Worm (Caenorhabditis elegans): ENCODE measurements around the gene Y57G11C.33.

Y57G11C.33 gene

ce11 chrIV:14661370-14661769 is 4.5 kb downstream of the Y57G11C.33 start:
- peak; percentile 2 for TF ChIP-seq unc-42 (tag; optimal IDR thresholded peaks at IDR 0.05)
- no peak for TF ChIP-seq hlh-15 (tag; optimal IDR thresholded peaks at IDR 0.05)

ce11 chrIV:14675789-14676188 is 18.9 kb downstream of the Y57G11C.33 start:
- TF ChIP-seq pax-1 (tag; optimal IDR thresholded peaks at IDR 0.05), result no peak
- TF ChIP-seq pat-9 (tag; optimal IDR thresholded peaks at IDR 0.05), result no peak
- TF ChIP-seq lin-11 (tag; optimal IDR thresholded peaks at IDR 0.05), result no peak
- no peak for TF ChIP-seq ceh-14 (tag; optimal IDR thresholded peaks at IDR 0.05)
- TF ChIP-seq npax-4 (tag; optimal IDR thresholded peaks at IDR 0.05), result no peak
- TF ChIP-seq lim-6 (tag; optimal IDR thresholded peaks at IDR 0.05), result no peak
- TF ChIP-seq sox-2 (GFP tag; IDR thresholded peaks at IDR 0.05), result no peak
- TF ChIP-seq che-1 (tag; optimal IDR thresholded peaks at IDR 0.05), result no peak
- TF ChIP-seq nhr-232 (tag; optimal IDR thresholded peaks at IDR 0.05), result no peak

- TF ChIP-seq ceh-2 (tag; optimal IDR thresholded peaks at IDR 0.05) (no peak), eyg-1 (tag; optimal IDR thresholded peaks at IDR 0.05) (no peak), ceh-31 (tag; optimal IDR thresholded peaks at IDR 0.05) (no peak), tbx-2 (tag; optimal IDR thresholded peaks at IDR 0.05) (no peak), dmd-4 (tag; optimal IDR thresholded peaks at IDR 0.05; ENCODE audit: borderline replicate concordance) (no peak), unc-42 (tag; optimal IDR thresholded peaks at IDR 0.05) (no peak), pha-4 (tag; optimal IDR thresholded peaks at IDR 0.05) (no peak), dve-1 (tag; optimal IDR thresholded peaks at IDR 0.05) (no peak), mec-3 (tag; optimal IDR thresholded peaks at IDR 0.05; ENCODE audit: borderline replicate concordance) (no peak), tbx-7 (tag; optimal IDR thresholded peaks at IDR 0.05) (no peak), ceh-48 (tag; optimal IDR thresholded peaks at IDR 0.05) (no peak), ceh-45 (GFP tag; IDR thresholded peaks at IDR 0.05) (no peak), ceh-24 (tag; optimal IDR thresholded peaks at IDR 0.05) (no peak), ama-1 (optimal IDR thresholded peaks at IDR 0.05) (no peak), ceh-6 (GFP tag; optimal IDR thresholded peaks at IDR 0.05) (no peak), T23F11.4 (GFP tag; optimal IDR thresholded peaks at IDR 0.05) (no peak), ahr-1 (tag; optimal IDR thresholded peaks at IDR 0.05) (no peak), pat-9 (tag; optimal IDR thresholded peaks at IDR 0.05) (no peak), unc-86 (tag; optimal IDR thresholded peaks at IDR 0.05) (no peak), ceh-19 (GFP tag; optimal IDR thresholded peaks at IDR 0.05) (no peak)
These were observed 20.3 kb downstream of the Y57G11C.33 start, which contains the start of gene Y57G11C.31 for ce11 chrIV:14677095-14677633. Gene Y57G11C.31 (plus strand): TSS chrIV:14677370.

ce11 chrIV:14679060-14679459 is 22.2 kb downstream of the Y57G11C.33 start:
- TF ChIP-seq madf-2 (tag; optimal IDR thresholded peaks at IDR 0.05), result no peak
- TF ChIP-seq eyg-1 (tag; optimal IDR thresholded peaks at IDR 0.05), result no peak
- no peak for TF ChIP-seq ref-2 (tag; optimal IDR thresholded peaks at IDR 0.05)
- no peak for TF ChIP-seq K02D7.2 (tag; optimal IDR thresholded peaks at IDR 0.05)
- TF ChIP-seq hlh-8 (tag; optimal IDR thresholded peaks at IDR 0.05), result no peak
- TF ChIP-seq pag-3 (tag; optimal IDR thresholded peaks at IDR 0.05; ENCODE audit: borderline replicate concordance), result no peak
- no peak for TF ChIP-seq pax-1 (tag; optimal IDR thresholded peaks at IDR 0.05)
- TF ChIP-seq T23F11.4 (GFP tag; optimal IDR thresholded peaks at IDR 0.05), result no peak

ce11 chrIV:14687716-14688115 is 30.8 kb downstream of the Y57G11C.33 start:
- TF ChIP-seq K02D7.2 (tag; optimal IDR thresholded peaks at IDR 0.05), result no peak
- no peak for TF ChIP-seq tbx-2 (tag; optimal IDR thresholded peaks at IDR 0.05)
- TF ChIP-seq unc-3 (GFP tag; conservative IDR thresholded peaks at IDR 0.05), result no peak
- no peak for TF ChIP-seq unc-3 (tag; optimal IDR thresholded peaks at IDR 0.05)

All from whole organism, late embryonic.